Worm (Caenorhabditis elegans) whole organism, young adult: ENCODE results near the gene Y51H4A.938.

Source experiments
- B0019.2 ChIP-seq: fragments of 200-800 bp; sonication (Bioruptor generic); conservative IDR thresholded peaks from 2 replicates; pipeline ENCODE4 v1.3.6; 2022; ENCODE audit warnings: missing genetic modification reagents, missing genetic modification characterization, missing compliant biosample characterization
- B0035.1 ChIP-seq: sonication (generic microtip); optimal IDR thresholded peaks from 2 replicates; lab custom pipeline; 2016; ENCODE audit warnings: missing genetic modification characterization, mild to moderate bottlenecking, missing compliant biosample characterization, missing genotype, missing genetic modification reagents
- B0336.3 ChIP-seq: fragments of 200-800 bp; sonication (Bioruptor generic); IDR thresholded peaks from 2 replicates; pipeline ENCODE4 v1.3.6; 2022; ENCODE audit warnings: missing genetic modification characterization, missing compliant biosample characterization
- C06A6.2 ChIP-seq: fragments of 200-800 bp; sonication (Bioruptor generic); conservative IDR thresholded peaks from 2 replicates; pipeline ENCODE4 v1.3.6; 2022; ENCODE audit warnings: missing genetic modification characterization, missing compliant biosample characterization
- F10E7.11 ChIP-seq: sonication (generic microtip); optimal IDR thresholded peaks from 2 replicates; lab custom pipeline; 2017; ENCODE audit warnings: mild to moderate bottlenecking, missing genetic modification characterization, moderate library complexity, missing compliant biosample characterization
- F23B12.7 ChIP-seq: sonication (generic microtip); optimal IDR thresholded peaks from 2 replicates; lab custom pipeline; 2017; ENCODE audit warnings: missing genetic modification characterization, mild to moderate bottlenecking, missing compliant biosample characterization, antibody characterized with exemption, moderate library complexity; ENCODE audit not compliant: insufficient read depth
- F39B2.1 ChIP-seq: fragments of 200-800 bp; sonication (Bioruptor generic); IDR thresholded peaks from 2 replicates; pipeline ENCODE4 v1.3.6; 2022; ENCODE audit warnings: missing genetic modification reagents, missing genetic modification characterization, missing compliant biosample characterization
- F49E8.2 ChIP-seq: sonication (generic microtip); optimal IDR thresholded peaks from 3 replicates; lab custom pipeline; 2017; ENCODE audit warnings: missing genetic modification characterization, mild to moderate bottlenecking, missing compliant biosample characterization, antibody characterized with exemption, moderate library complexity; ENCODE audit not compliant: insufficient read depth
- T26A5.8 ChIP-seq: sonication (generic microtip); optimal IDR thresholded peaks from 2 replicates; lab custom pipeline; 2016; ENCODE audit warnings: missing genetic modification characterization, missing compliant biosample characterization
- Y53G8AR.9 ChIP-seq: fragments of 200-800 bp; sonication (Bioruptor generic); conservative IDR thresholded peaks from 2 replicates; pipeline ENCODE4 v1.3.6; 2022; ENCODE audit warnings: missing genetic modification reagents, missing genetic modification characterization, missing compliant biosample characterization
- Y56A3A.18 ChIP-seq: fragments of 200-800 bp; sonication (Bioruptor generic); IDR thresholded peaks from 2 replicates; pipeline ENCODE4 v1.3.6; 2022; ENCODE audit warnings: missing genetic modification reagents, missing genetic modification characterization, missing compliant biosample characterization
- Y95B8A.8 ChIP-seq: fragments of 200-800 bp; sonication (Bioruptor generic); IDR thresholded peaks from 2 replicates; pipeline ENCODE4 v1.3.6; 2022; ENCODE audit warnings: missing genetic modification reagents, missing genetic modification characterization, missing compliant biosample characterization
- atf-7 ChIP-seq: sonication (generic microtip); optimal IDR thresholded peaks from 2 replicates; lab custom pipeline; 2017; ENCODE audit warnings: mild to moderate bottlenecking, missing genetic modification characterization, missing compliant biosample characterization
- ccch-3 ChIP-seq: fragments of 200-800 bp; sonication (Bioruptor generic); optimal IDR thresholded peaks from 2 replicates; lab custom pipeline; 2018; ENCODE audit warnings: mild to moderate bottlenecking, missing genetic modification characterization, missing compliant biosample characterization
- cebp-1 ChIP-seq, 2 experiments: fragments of 200-800 bp in 1 of 2; sonication (Bioruptor generic) in 1 of 2; sonication (generic microtip) in 1 of 2; IDR thresholded peaks in 1 of 2; optimal IDR thresholded peaks in 1 of 2; 2 replicates each; pipeline versions ENCODE4 v1.3.6 to Lab custom; 2017 to 2022; ENCODE audit warnings: missing compliant biosample characterization in 2 of 2, missing genetic modification characterization in 2 of 2, mild to moderate bottlenecking in 1 of 2, missing genetic modification reagents in 1 of 2, moderate library complexity in 1 of 2
- ceh-27 ChIP-seq: fragments of 200-800 bp; sonication (Bioruptor generic); optimal IDR thresholded peaks from 2 replicates; lab custom pipeline; 2018; ENCODE audit warnings: mild to moderate bottlenecking, missing genetic modification characterization, moderate library complexity, missing compliant biosample characterization
- chd-7 ChIP-seq: sonication (generic microtip); optimal IDR thresholded peaks from 2 replicates; lab custom pipeline; 2016; ENCODE audit warnings: mild to moderate bottlenecking, missing genetic modification characterization, moderate library complexity, missing compliant biosample characterization
- die-1 ChIP-seq: sonication (generic microtip); optimal IDR thresholded peaks from 2 replicates; lab custom pipeline; 2016; ENCODE audit warnings: missing genotype, mild to moderate bottlenecking, missing genetic modification characterization, missing compliant biosample characterization
- dox-1 ChIP-seq: fragments of 200-800 bp; sonication (Bioruptor generic); IDR thresholded peaks from 2 replicates; pipeline ENCODE4 v1.3.6; 2022; ENCODE audit warnings: missing genetic modification reagents, missing genetic modification characterization, missing compliant biosample characterization
- egrh-3 ChIP-seq: fragments of 200-800 bp; sonication (Bioruptor generic); IDR thresholded peaks from 2 replicates; pipeline ENCODE4 v1.3.6; 2022; ENCODE audit warnings: missing genetic modification reagents, missing genetic modification characterization, missing compliant biosample characterization
- ets-4 ChIP-seq: fragments of 200-800 bp; sonication (Bioruptor generic); optimal IDR thresholded peaks from 2 replicates; lab custom pipeline; 2018; ENCODE audit warnings: mild to moderate bottlenecking, missing genetic modification characterization, missing compliant biosample characterization
- him-1 ChIP-seq: sonication (generic microtip); optimal IDR thresholded peaks from 2 replicates; lab custom pipeline; 2016; ENCODE audit warnings: missing genotype, missing genetic modification reagents, missing genetic modification characterization, missing compliant biosample characterization
- hsf-1 ChIP-seq: fragments of 200-800 bp; sonication (Bioruptor generic); IDR thresholded peaks from 2 replicates; pipeline ENCODE4 v1.3.6; 2022; ENCODE audit warnings: missing genetic modification reagents, missing genetic modification characterization, missing compliant biosample characterization
- let-526 ChIP-seq: fragments of 200-800 bp; sonication (Bioruptor generic); IDR thresholded peaks from 2 replicates; pipeline ENCODE4 v1.3.6; 2022; ENCODE audit warnings: missing genetic modification reagents, missing genetic modification characterization, missing compliant biosample characterization
- lin-35 ChIP-seq, 3 experiments: fragments of 150-350 bp in 2 of 3; sonication (generic microtip) in 1 of 3; optimal IDR thresholded peaks; 2 replicates each; lab custom pipeline; 2014 to 2018; ENCODE audit warnings: missing biosample characterization in 3 of 3, missing genetic modification characterization in 3 of 3, missing genetic modification reagents in 3 of 3
- madf-10 ChIP-seq: sonication (generic microtip); optimal IDR thresholded peaks from 2 replicates; lab custom pipeline; 2016; ENCODE audit warnings: mild to moderate bottlenecking, missing genetic modification characterization, missing compliant biosample characterization
- madf-6 ChIP-seq: fragments of 200-800 bp; sonication (Bioruptor generic); IDR thresholded peaks from 2 replicates; pipeline ENCODE4 v1.3.6; 2022; ENCODE audit warnings: missing genetic modification reagents, missing genetic modification characterization, missing compliant biosample characterization
- madf-8 ChIP-seq: fragments of 200-800 bp; sonication (Bioruptor generic); conservative IDR thresholded peaks from 2 replicates; pipeline ENCODE4 v1.3.6; 2022; ENCODE audit warnings: missing genetic modification reagents, missing genetic modification characterization, missing compliant biosample characterization
- mcd-1 ChIP-seq: fragments of 200-800 bp; sonication (Bioruptor generic); IDR thresholded peaks from 2 replicates; pipeline ENCODE4 v1.3.6; 2022; ENCODE audit warnings: missing genetic modification reagents, missing genetic modification characterization, missing compliant biosample characterization
- mel-28 ChIP-seq: sonication (generic microtip); optimal IDR thresholded peaks from 2 replicates; lab custom pipeline; 2016; ENCODE audit warnings: borderline replicate concordance, mild to moderate bottlenecking, missing genetic modification characterization, missing compliant biosample characterization
- nfya-2 ChIP-seq: fragments of 200-800 bp; sonication (Bioruptor generic); IDR thresholded peaks from 2 replicates; pipeline ENCODE4 v1.3.6; 2022; ENCODE audit warnings: missing genetic modification reagents, missing genetic modification characterization, missing compliant biosample characterization
- nhr-27 ChIP-seq: fragments of 200-800 bp; sonication (Bioruptor generic); optimal IDR thresholded peaks from 2 replicates; lab custom pipeline; 2018; ENCODE audit warnings: mild to moderate bottlenecking, missing genetic modification characterization, moderate library complexity, missing compliant biosample characterization
- nhr-80 ChIP-seq: sonication (generic microtip); optimal IDR thresholded peaks from 2 replicates; lab custom pipeline; 2016; ENCODE audit warnings: missing genetic modification characterization, missing compliant biosample characterization
- pbrm-1 ChIP-seq: fragments of 200-800 bp; sonication (Bioruptor generic); IDR thresholded peaks from 2 replicates; pipeline ENCODE4 v1.3.6; 2022; ENCODE audit warnings: missing genetic modification reagents, missing genetic modification characterization, missing compliant biosample characterization
- pha-4 ChIP-seq: fragments of 150-350 bp; sonication (generic microtip); optimal IDR thresholded peaks from 2 replicates; lab custom pipeline; 2014; ENCODE audit warnings: missing biosample characterization, missing genetic modification reagents, missing genetic modification characterization
- rcor-1 ChIP-seq: fragments of 200-800 bp; sonication (Bioruptor generic); IDR thresholded peaks from 2 replicates; pipeline ENCODE4 v1.3.6; 2022; ENCODE audit warnings: missing genetic modification reagents, missing genetic modification characterization, missing compliant biosample characterization
- rec-8 ChIP-seq, 2 experiments: sonication (generic microtip); optimal IDR thresholded peaks; 2 replicates each; lab custom pipeline; 2016; ENCODE audit warnings: mild to moderate bottlenecking in 2 of 2, missing genetic modification characterization in 2 of 2, missing genetic modification reagents in 2 of 2, missing genotype in 2 of 2, missing biosample characterization in 1 of 2, missing compliant biosample characterization in 1 of 2, moderate library complexity in 1 of 2
- rpc-1 ChIP-seq, 2 experiments: fragments of 150-350 bp in 1 of 2; sonication (generic microtip) in 1 of 2; optimal IDR thresholded peaks; 2 replicates each; lab custom pipeline; 2014 to 2018; ENCODE audit warnings: missing biosample characterization in 1 of 2, missing genetic modification characterization in 1 of 2, missing genetic modification reagents in 1 of 2, missing genotype in 1 of 2
- snpc-1.3 ChIP-seq: sonication (generic microtip); optimal IDR thresholded peaks from 2 replicates; lab custom pipeline; 2017; ENCODE audit warnings: missing genetic modification characterization, mild to moderate bottlenecking, missing compliant biosample characterization, antibody characterized with exemption, moderate library complexity, missing genotype, missing genetic modification reagents; ENCODE audit not compliant: insufficient read depth
- sptf-2 ChIP-seq: fragments of 200-800 bp; sonication (Bioruptor generic); optimal IDR thresholded peaks from 2 replicates; lab custom pipeline; 2018; ENCODE audit warnings: mild to moderate bottlenecking, missing genetic modification characterization, missing compliant biosample characterization
- tbp1 ChIP-seq: fragments of 200-800 bp; sonication (Bioruptor generic); optimal IDR thresholded peaks from 2 replicates; lab custom pipeline; 2018; ENCODE audit warnings: mild to moderate bottlenecking, missing genetic modification characterization, missing compliant biosample characterization
- tlf-1 ChIP-seq: fragments of 200-800 bp; sonication (Bioruptor generic); optimal IDR thresholded peaks from 2 replicates; lab custom pipeline; 2018; ENCODE audit warnings: mild to moderate bottlenecking, missing genetic modification characterization, missing compliant biosample characterization
- ztf-25 ChIP-seq: fragments of 200-800 bp; sonication (Bioruptor generic); IDR thresholded peaks from 2 replicates; pipeline ENCODE4 v1.3.6; 2022; ENCODE audit warnings: missing genetic modification reagents, missing genetic modification characterization, missing compliant biosample characterization
- ztf-3 ChIP-seq: fragments of 200-800 bp; sonication (Bioruptor generic); optimal IDR thresholded peaks from 2 replicates; lab custom pipeline; 2018; ENCODE audit warnings: mild to moderate bottlenecking, missing genetic modification characterization, missing compliant biosample characterization

Y51H4A.938 gene

DNA sequence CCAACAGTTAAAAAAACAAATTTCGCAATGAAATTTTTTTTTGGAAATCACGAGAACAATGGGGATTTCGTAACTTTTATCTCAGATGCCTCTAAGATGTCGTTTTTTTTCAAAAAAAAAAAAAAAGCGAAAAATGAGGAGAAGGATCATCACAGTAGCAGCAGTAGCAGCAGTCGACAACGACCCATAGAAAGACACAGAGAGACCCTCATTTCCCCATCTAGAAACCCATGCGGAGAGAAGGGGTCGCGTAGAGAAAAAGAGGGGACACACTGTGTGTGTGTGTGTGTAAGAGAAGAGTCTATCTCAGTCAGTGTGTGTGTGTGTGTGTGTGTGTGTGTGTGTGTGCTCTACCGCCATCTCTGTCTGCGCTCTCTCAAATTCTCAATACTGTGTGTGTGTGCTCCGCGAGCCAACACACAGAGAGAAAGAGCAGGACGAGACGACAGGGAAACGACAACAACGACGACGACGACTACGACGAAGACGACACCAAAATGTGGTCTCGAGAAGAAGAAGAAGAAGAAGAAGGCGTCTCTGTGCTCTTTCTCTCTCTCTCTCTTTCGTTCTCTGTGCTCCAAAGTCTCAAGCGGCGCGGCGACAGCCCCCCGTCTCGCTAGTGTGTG is 10.5 kb downstream of the Y51H4A.938 start (continued):
- TF ChIP-seq pbrm-1 (GFP tag; lab: Robert Waterston, UW) (no peak), rpc-1 (optimal IDR thresholded peaks at IDR 0.05; lab: Kevin White, UChicago) (no peak), rpc-1 (tag; optimal IDR thresholded peaks at IDR 0.05; lab: Kevin White, UChicago) (no peak), mel-28 (no peak), F10E7.11 (tag; lab: Kevin White, UChicago) (no peak), B0019.2 (GFP tag; lab: Robert Waterston, UW) (no peak), F49E8.2 (tag; lab: Kevin White, UChicago) (no peak), pha-4 (no peak), nhr-80 (tag; lab: Kevin White, UChicago) (peak; percentile 51), madf-10 (tag; lab: Kevin White, UChicago) (no peak), him-1 (tag; lab: Kevin White, UChicago) (no peak), hsf-1 (GFP tag; lab: Robert Waterston, UW) (no peak)
- TF ChIP-seq, all 124 proteins: peak for 30

- peak; percentile 57; the same call in 1 of the 2 replicates for TF ChIP-seq B0336.3 (GFP tag; lab: Robert Waterston, UW)
- no peak for TF ChIP-seq nfya-2 (GFP tag; lab: Robert Waterston, UW)
- TF ChIP-seq rec-8 (tag; optimal IDR thresholded peaks at IDR 0.05; lab: Kevin White, UChicago), result no peak
- peak; percentile 11 for TF ChIP-seq F23B12.7 (tag; lab: Kevin White, UChicago)
- peak; percentile 68 for TF ChIP-seq ceh-27 (GFP tag; lab: Kevin White, UChicago)
- peak; percentile 34; the same call in 1 of the 2 replicates for TF ChIP-seq rcor-1 (GFP tag; lab: Robert Waterston, UW)
- peak; percentile 55; the same call in 1 of the 2 replicates for TF ChIP-seq cebp-1 (GFP tag; IDR thresholded peaks at IDR 0.05; lab: Robert Waterston, UW)
- peak; percentile 89 for TF ChIP-seq cebp-1 (tag; optimal IDR thresholded peaks at IDR 0.05; lab: Kevin White, UChicago)
- peak; percentile 59 for TF ChIP-seq mcd-1 (GFP tag; lab: Robert Waterston, UW)
- TF ChIP-seq madf-6 (GFP tag; lab: Robert Waterston, UW), result no peak
- TF ChIP-seq Y53G8AR.9 (GFP tag; lab: Robert Waterston, UW), result peak; percentile 67
- TF ChIP-seq dox-1 (GFP tag; lab: Robert Waterston, UW), result peak; percentile 80
- 0 out of 2 replicates have a peak, but pooled peaks have one; percentile 12 for TF ChIP-seq ztf-25
- TF ChIP-seq T26A5.8 (tag; lab: Kevin White, UChicago), result no peak
- TF ChIP-seq Y56A3A.18 (GFP tag; lab: Robert Waterston, UW), result peak; percentile 49; the same call in 1 of the 2 replicates
- peak; percentile 38 for TF ChIP-seq ztf-3
- TF ChIP-seq die-1, result peak; percentile 53
- no peak for TF ChIP-seq nhr-27 (tag; lab: Kevin White, UChicago)
- TF ChIP-seq sptf-2 (GFP tag; lab: Kevin White, UChicago), result peak; percentile 9
- TF ChIP-seq pbrm-1 (GFP tag; lab: Robert Waterston, UW), result peak; percentile 86
- TF ChIP-seq Y95B8A.8 (GFP tag; lab: Robert Waterston, UW), result no peak; the same call in 1 of the 2 replicates
- TF ChIP-seq snpc-1.3 (tag; lab: Kevin White, UChicago), result peak; percentile 23
- peak; percentile 46 for TF ChIP-seq ets-4
- peak; percentile 72 for TF ChIP-seq atf-7 (tag; lab: Kevin White, UChicago)
- no peak for TF ChIP-seq ccch-3 (GFP tag; lab: Kevin White, UChicago)
- peak; percentile 75; the same call in 1 of the 2 replicates for TF ChIP-seq let-526
- TF ChIP-seq chd-7 (tag; lab: Kevin White, UChicago), result peak; percentile 55
- peak in 1 of 3 experiments; percentile 71 for TF ChIP-seq lin-35 (GFP tag; optimal IDR thresholded peaks at IDR 0.05; lab: Kevin White, UChicago)
- TF ChIP-seq tbp1 (GFP tag; lab: Kevin White, UChicago), result peak; percentile 50
- no peak for TF ChIP-seq madf-8
- TF ChIP-seq F39B2.1 (GFP tag; lab: Robert Waterston, UW), result no peak
- TF ChIP-seq egrh-3 (GFP tag; lab: Robert Waterston, UW), result peak; percentile 78
- TF ChIP-seq tlf-1 (GFP tag; lab: Kevin White, UChicago), result peak; percentile 33
- TF ChIP-seq B0035.1 (tag; lab: Kevin White, UChicago), result peak; percentile 5
- 0 out of 2 replicates have a peak, but pooled peaks have one; percentile 33 for TF ChIP-seq C06A6.2
Observed at ce11 chrIV:16492327-16492726, 11.3 kb downstream of the Y51H4A.938 start.
